Fruit fly (Drosophila melanogaster) whole organism, wandering third instar larva: ENCODE data around the gene Syt14.

Source experiments
- Abd-B ChIP-seq: fragments of >200 bp; optimal IDR thresholded peaks from 2 replicates; lab custom pipeline; 2017; ENCODE audit warnings: missing biosample characterization, missing genetic modification characterization
- CG32264 ChIP-seq: fragments of 200-800 bp; sonication (Bioruptor generic); optimal IDR thresholded peaks from 2 replicates; lab custom pipeline; 2016; ENCODE audit warnings: missing biosample characterization, missing genetic modification characterization
- CG9705 ChIP-seq: fragments of 200-800 bp; sonication (Bioruptor generic); optimal IDR thresholded peaks from 2 replicates; lab custom pipeline; 2018; ENCODE audit warnings: missing biosample characterization, mild to moderate bottlenecking, missing genetic modification characterization
- CrebA ChIP-seq: fragments of 200-800 bp; sonication (Bioruptor generic); optimal IDR thresholded peaks from 2 replicates; lab custom pipeline; 2016; ENCODE audit warnings: missing biosample characterization, mild to moderate bottlenecking, missing genetic modification characterization, borderline replicate concordance
- Dfd ChIP-seq: fragments of >200 bp; optimal IDR thresholded peaks from 2 replicates; lab custom pipeline; 2017; ENCODE audit warnings: missing biosample characterization, missing genetic modification characterization
- Dif ChIP-seq: fragments of 200-275, 200-300 bp; sonication (Bioruptor generic); optimal IDR thresholded peaks from 2 replicates; lab custom pipeline; 2018; ENCODE audit warnings: missing biosample characterization, missing genetic modification characterization; ENCODE audit not compliant: partially characterized antibody
- GATAd ChIP-seq: sonication (Bioruptor generic); optimal IDR thresholded peaks from 2 replicates; lab custom pipeline; 2016; ENCODE audit warnings: missing biosample characterization, missing genetic modification characterization
- Hr78 ChIP-seq: fragments of >200 bp; optimal IDR thresholded peaks from 2 replicates; lab custom pipeline; 2017; ENCODE audit warnings: missing biosample characterization, missing genetic modification characterization
- Hr83 ChIP-seq: fragments of 200-300 bp; sonication (Bioruptor generic); optimal IDR thresholded peaks from 2 replicates; lab custom pipeline; 2016; ENCODE audit warnings: missing biosample characterization, mild to moderate bottlenecking, missing genetic modification characterization, moderate library complexity; ENCODE audit not compliant: poor library complexity, severe bottlenecking
- Jra ChIP-seq: sonication (Bioruptor generic); optimal IDR thresholded peaks from 2 replicates; lab custom pipeline; 2016; ENCODE audit warnings: missing biosample characterization, missing genetic modification characterization
- Mio ChIP-seq: sonication (Bioruptor generic); optimal IDR thresholded peaks from 2 replicates; lab custom pipeline; 2016; ENCODE audit warnings: missing biosample characterization, missing genetic modification characterization
- N ChIP-seq: fragments of >200 bp; optimal IDR thresholded peaks from 2 replicates; lab custom pipeline; 2018; ENCODE audit warnings: missing biosample characterization, missing external identifiers, missing genetic modification characterization
- OdsH ChIP-seq: fragments of 200-800 bp; sonication (Bioruptor generic); optimal IDR thresholded peaks from 2 replicates; lab custom pipeline; 2016; ENCODE audit warnings: missing biosample characterization, mild to moderate bottlenecking, missing genetic modification characterization
- Rel ChIP-seq, 2 experiments: fragments of 200-800 bp; sonication (Bioruptor generic) in 1 of 2; optimal IDR thresholded peaks; 2 replicates in 1 of 2; 3 replicates in 1 of 2; lab custom pipeline; 2016 to 2019; ENCODE audit warnings: mild to moderate bottlenecking in 2 of 2, missing biosample characterization in 2 of 2, missing genetic modification characterization in 2 of 2, moderate library complexity in 1 of 2
- Vsx2 ChIP-seq: fragments of 200-300, 225-300 bp; sonication (Bioruptor generic); optimal IDR thresholded peaks from 2 replicates; lab custom pipeline; 2018; ENCODE audit warnings: missing biosample characterization, missing genetic modification characterization; ENCODE audit not compliant: partially characterized antibody
- br ChIP-seq: fragments of 200-800 bp; sonication (Bioruptor generic); optimal IDR thresholded peaks from 2 replicates; lab custom pipeline; 2016; ENCODE audit warnings: missing biosample characterization, missing genetic modification characterization
- brk ChIP-seq: fragments of 200-800 bp; sonication (Bioruptor generic); optimal IDR thresholded peaks from 2 replicates; lab custom pipeline; 2016; ENCODE audit warnings: missing biosample characterization, mild to moderate bottlenecking, missing genetic modification characterization
- dl ChIP-seq, 2 experiments: fragments of 175-275, 200-275 bp in 1 of 2; fragments of 200-275 bp in 1 of 2; sonication (Bioruptor generic); optimal IDR thresholded peaks; lab custom pipeline; 2018; ENCODE audit warnings: mild to moderate bottlenecking in 2 of 2, missing biosample characterization in 2 of 2, missing genetic modification characterization in 2 of 2, moderate library complexity in 2 of 2; ENCODE audit not compliant: partially characterized antibody in 2 of 2, insufficient read depth in 1 of 2
- dsf ChIP-seq: sonication (Bioruptor generic); optimal IDR thresholded peaks from 2 replicates; lab custom pipeline; 2016; ENCODE audit warnings: missing biosample characterization, missing genetic modification characterization, borderline replicate concordance
- foxo ChIP-seq, 2 experiments: fragments of 200-800 bp; sonication (Bioruptor generic); optimal IDR thresholded peaks; 2 replicates in 1 of 2; 3 replicates in 1 of 2; lab custom pipeline; 2016 to 2017; ENCODE audit warnings: missing biosample characterization in 2 of 2, missing genetic modification characterization in 2 of 2
- fru ChIP-seq: fragments of 200-800 bp; sonication (Bioruptor generic); optimal IDR thresholded peaks from 3 replicates; lab custom pipeline; 2016; ENCODE audit warnings: missing biosample characterization, mild to moderate bottlenecking, missing genetic modification characterization
- h ChIP-seq: fragments of 200-800 bp; sonication (Bioruptor generic); optimal IDR thresholded peaks from 3 replicates; lab custom pipeline; 2016; ENCODE audit warnings: missing biosample characterization, mild to moderate bottlenecking, missing genetic modification characterization
- jim ChIP-seq: fragments of 175-275, 200-325 bp; sonication (Bioruptor generic); optimal IDR thresholded peaks from 2 replicates; lab custom pipeline; 2016; ENCODE audit warnings: missing biosample characterization, mild to moderate bottlenecking, missing genetic modification characterization
- lola ChIP-seq: fragments of >200 bp; optimal IDR thresholded peaks from 2 replicates; lab custom pipeline; 2017; ENCODE audit warnings: missing biosample characterization, missing genetic modification characterization
- pan ChIP-seq: fragments of >200 bp; optimal IDR thresholded peaks from 2 replicates; lab custom pipeline; 2017
- psq ChIP-seq: fragments of 200-800 bp; sonication (Bioruptor generic); optimal IDR thresholded peaks from 3 replicates; lab custom pipeline; 2017; ENCODE audit warnings: missing biosample characterization, mild to moderate bottlenecking, missing genetic modification characterization, moderate library complexity
- rgr ChIP-seq: fragments of 200-800 bp; sonication (Bioruptor generic); optimal IDR thresholded peaks from 3 replicates; lab custom pipeline; 2016; ENCODE audit warnings: missing biosample characterization, mild to moderate bottlenecking, missing genetic modification characterization
- sage ChIP-seq: fragments of 200-800 bp; sonication (Bioruptor generic); optimal IDR thresholded peaks from 2 replicates; lab custom pipeline; 2016; ENCODE audit warnings: missing biosample characterization, mild to moderate bottlenecking, missing genetic modification characterization
- sv ChIP-seq: fragments of 200-800 bp; sonication (Bioruptor generic); optimal IDR thresholded peaks from 3 replicates; lab custom pipeline; 2016; ENCODE audit warnings: missing biosample characterization, missing genetic modification characterization

Gene Syt14

dm6 chr3R:4340174-4340573, 21.3 kb upstream of the Syt14 start:
- TF ChIP-seq brk = no peak
- TF ChIP-seq sage (GFP tag; lab: Kevin White, UChicago) = no peak
- no peak for TF ChIP-seq h

- TF ChIP-seq h (no peak), OdsH (GFP tag; lab: Kevin White, UChicago) (no peak), sv (GFP tag; lab: Kevin White, UChicago) (no peak), GATAd (GFP tag; lab: Kevin White, UChicago) (no peak), CrebA (GFP tag; lab: Kevin White, UChicago) (no peak), Dif (GFP tag; lab: Kevin White, UChicago) (no peak), Vsx2 (GFP tag; lab: Kevin White, UChicago) (no peak), pan (no peak), Dfd (GFP tag; lab: Kevin White, UChicago) (no peak), CG32264 (GFP tag; lab: Kevin White, UChicago) (no peak), jim (no peak), fru (GFP tag; lab: Kevin White, UChicago) (no peak), Jra (GFP tag; lab: Kevin White, UChicago) (no peak), dsf (GFP tag; lab: Kevin White, UChicago) (no peak), foxo (GFP tag; optimal IDR thresholded peaks at IDR 0.05; lab: Kevin White, UChicago) (no peak)
These were observed 18.7 kb upstream of the Syt14 start, which contains the start of the genes Skp2 and CG1103 for dm6 chr3R:4337580-4337979. Gene Skp2 (minus strand): TSS chr3R:4337674. Gene CG1103 (plus strand): TSS chr3R:4337755.

dm6 chr3R:4334798-4335197, 15.9 kb upstream of the Syt14 start, which contains the start of gene CG14645:
Gene CG14645 (plus strand): TSS chr3R:4335098.
- TF ChIP-seq Hr78 (GFP tag; lab: Kevin White, UChicago) (no peak), Mio (GFP tag; lab: Kevin White, UChicago) (no peak), pan (no peak), lola (no peak), dl (GFP tag; optimal IDR thresholded peaks at IDR 0.05; lab: Kevin White, UChicago; ENCODE audit: insufficient read depth in 1 of 2, partially characterized antibody in 2 of 2) (no peak), GATAd (GFP tag; lab: Kevin White, UChicago) (no peak), Dif (GFP tag; lab: Kevin White, UChicago) (no peak), Abd-B (GFP tag; lab: Kevin White, UChicago) (no peak), psq (GFP tag; lab: Kevin White, UChicago) (no peak), sage (GFP tag; lab: Kevin White, UChicago) (no peak), Rel (GFP tag; optimal IDR thresholded peaks at IDR 0.05; lab: Kevin White, UChicago) (no peak), Rel (tag; optimal IDR thresholded peaks at IDR 0.05; lab: Kevin White, UChicago) (no peak), Jra (GFP tag; lab: Kevin White, UChicago) (no peak), dsf (GFP tag; lab: Kevin White, UChicago) (no peak), CG9705 (GFP tag; lab: Kevin White, UChicago) (no peak), fru (GFP tag; lab: Kevin White, UChicago) (no peak), h (no peak), br (GFP tag; lab: Kevin White, UChicago) (no peak), foxo (GFP tag; optimal IDR thresholded peaks at IDR 0.05; lab: Kevin White, UChicago) (no peak)

- TF ChIP-seq CG32264 (GFP tag; lab: Kevin White, UChicago) (no peak), Mio (GFP tag; lab: Kevin White, UChicago) (no peak), dsf (GFP tag; lab: Kevin White, UChicago) (peak; percentile 1), Hr83 (GFP tag; lab: Kevin White, UChicago) (peak; percentile 50), N (peak; percentile 98), CG9705 (GFP tag; lab: Kevin White, UChicago) (peak; percentile 32), sv (GFP tag; lab: Kevin White, UChicago) (peak; percentile 49), Hr78 (GFP tag; lab: Kevin White, UChicago) (peak; percentile 88), rgr (GFP tag; lab: Kevin White, UChicago) (no peak)
These were observed 15.1 kb upstream of the Syt14 start, which contains the start of gene CG9776 for dm6 chr3R:4333964-4334363. Gene CG9776 (minus strand): TSS chr3R:4334071.
